Fruit fly (Drosophila melanogaster) whole organism, prepupa: ENCODE results near the gene CG42869.

Experiments used
- Blimp-1 ChIP-seq: fragments of 200-800 bp; sonication (Bioruptor generic); optimal IDR thresholded peaks from 3 replicates; lab custom pipeline; 2017; ENCODE audit warnings: missing biosample characterization, missing genetic modification characterization, mild to moderate bottlenecking, moderate library complexity, missing genetic modification reagents
- CG10631 ChIP-seq: fragments of 200-800 bp; sonication (Bioruptor generic); optimal IDR thresholded peaks from 2 replicates; lab custom pipeline; 2016; ENCODE audit warnings: missing biosample characterization, missing genetic modification characterization
- CG10669 ChIP-seq: fragments of 200-800 bp; sonication (Bioruptor generic); optimal IDR thresholded peaks from 3 replicates; lab custom pipeline; 2018; ENCODE audit warnings: missing biosample characterization, mild to moderate bottlenecking, missing genetic modification characterization, moderate library complexity
- CG11762 ChIP-seq: fragments of 200-800 bp; sonication (Bioruptor generic); optimal IDR thresholded peaks from 3 replicates; lab custom pipeline; 2016; ENCODE audit warnings: missing biosample characterization, missing genetic modification characterization; ENCODE audit not compliant: insufficient read depth
- CG11902 ChIP-seq: fragments of 200-800 bp; sonication (Bioruptor generic); optimal IDR thresholded peaks from 3 replicates; lab custom pipeline; 2016; ENCODE audit warnings: missing biosample characterization, missing genetic modification characterization
- CG15336 ChIP-seq: fragments of 200-800 bp; sonication (Bioruptor generic); IDR thresholded peaks from 2 replicates; pipeline ENCODE4 v1.3.6; 2022; ENCODE audit warnings: missing biosample characterization, missing genetic modification characterization
- CG16779 ChIP-seq: fragments of 200-800 bp; sonication (Bioruptor generic); optimal IDR thresholded peaks from 3 replicates; lab custom pipeline; 2017; ENCODE audit warnings: missing biosample characterization, mild to moderate bottlenecking, missing genetic modification characterization
- CG3032 ChIP-seq: fragments of 200-800 bp; optimal IDR thresholded peaks from 2 replicates; lab custom pipeline; 2019; ENCODE audit warnings: missing biosample characterization, mild to moderate bottlenecking, missing genetic modification characterization, moderate library complexity
- CG32006 ChIP-seq: fragments of 200-800 bp; sonication (Bioruptor generic); optimal IDR thresholded peaks from 3 replicates; lab custom pipeline; 2017; ENCODE audit warnings: missing biosample characterization, mild to moderate bottlenecking, missing genetic modification characterization
- CG3919 ChIP-seq: fragments of 200-800 bp; sonication (Bioruptor generic); optimal IDR thresholded peaks from 3 replicates; lab custom pipeline; 2016; ENCODE audit warnings: missing biosample characterization, missing genetic modification characterization
- CG4318 ChIP-seq: fragments of 200-800 bp; sonication (Bioruptor generic); optimal IDR thresholded peaks from 3 replicates; lab custom pipeline; 2017; ENCODE audit warnings: missing biosample characterization, mild to moderate bottlenecking, missing genetic modification characterization
- CG6163 ChIP-seq: fragments of 200-800 bp; sonication (Bioruptor generic); IDR thresholded peaks from 3 replicates; pipeline ENCODE4 v1.3.6; 2022; ENCODE audit warnings: missing biosample characterization, missing genetic modification characterization
- CG6276 ChIP-seq: fragments of 200-800 bp; sonication (Bioruptor generic); optimal IDR thresholded peaks from 2 replicates; lab custom pipeline; 2017; ENCODE audit warnings: missing biosample characterization, mild to moderate bottlenecking, missing genetic modification characterization
- CG6792 ChIP-seq: fragments of 200-800 bp; sonication (Bioruptor generic); optimal IDR thresholded peaks from 3 replicates; lab custom pipeline; 2016; ENCODE audit warnings: missing biosample characterization, missing genetic modification characterization
- CG6808 ChIP-seq: fragments of 200-800 bp; sonication (Bioruptor generic); optimal IDR thresholded peaks from 3 replicates; lab custom pipeline; 2017; ENCODE audit warnings: missing biosample characterization, missing genetic modification characterization, mild to moderate bottlenecking, moderate library complexity, missing genetic modification reagents
- CG6854 ChIP-seq: fragments of 200-800 bp; sonication (Bioruptor generic); optimal IDR thresholded peaks from 2 replicates; lab custom pipeline; 2017; ENCODE audit warnings: missing biosample characterization, mild to moderate bottlenecking, missing genetic modification characterization
- CG7368 ChIP-seq: fragments of 200-800 bp; sonication (Bioruptor generic); optimal IDR thresholded peaks from 3 replicates; lab custom pipeline; 2016; ENCODE audit warnings: missing biosample characterization, missing genetic modification characterization
- CG8119 ChIP-seq: fragments of 200-800 bp; sonication (Bioruptor generic); IDR thresholded peaks from 3 replicates; pipeline ENCODE4 v1.3.6; 2022; ENCODE audit warnings: missing biosample characterization, missing genetic modification characterization
- CG8319 ChIP-seq: fragments of 200-800 bp; sonication (Bioruptor generic); optimal IDR thresholded peaks from 3 replicates; lab custom pipeline; 2016; ENCODE audit warnings: missing biosample characterization, missing genetic modification characterization
- CG8632 ChIP-seq: fragments of 200-800 bp; sonication (Bioruptor generic); optimal IDR thresholded peaks from 3 replicates; lab custom pipeline; 2016; ENCODE audit warnings: missing biosample characterization, missing genetic modification characterization
- CG9139 ChIP-seq: fragments of 200-800 bp; sonication (Bioruptor generic); optimal IDR thresholded peaks from 3 replicates; lab custom pipeline; 2017; ENCODE audit warnings: missing biosample characterization, mild to moderate bottlenecking, missing genetic modification characterization
- Eip75B ChIP-seq: fragments of 200-800 bp; sonication (Bioruptor generic); optimal IDR thresholded peaks from 3 replicates; lab custom pipeline; 2016; ENCODE audit warnings: missing biosample characterization, missing genetic modification characterization
- Eip78C ChIP-seq: fragments of 200-800 bp; sonication (Bioruptor generic); peaks from one replicate; lab custom pipeline; 2016; ENCODE audit warnings: missing biosample characterization, missing genetic modification characterization
- Eip93F ChIP-seq: fragments of 200-800 bp; sonication (Bioruptor generic); optimal IDR thresholded peaks from 2 replicates; lab custom pipeline; 2016; ENCODE audit warnings: missing biosample characterization, mild to moderate bottlenecking, missing genetic modification characterization
- Ets21C ChIP-seq: fragments of 200-800 bp; sonication (Bioruptor generic); optimal IDR thresholded peaks from 3 replicates; lab custom pipeline; 2016; ENCODE audit warnings: missing biosample characterization, missing genetic modification characterization
- Ets96B ChIP-seq: fragments of 200-800 bp; optimal IDR thresholded peaks from 2 replicates; lab custom pipeline; 2019; ENCODE audit warnings: missing biosample characterization, mild to moderate bottlenecking, missing genetic modification characterization, moderate library complexity
- Gug ChIP-seq: fragments of 200-800 bp; sonication (Bioruptor generic); IDR thresholded peaks from 2 replicates; pipeline ENCODE4 v1.3.6; 2022; ENCODE audit warnings: missing biosample characterization, missing genetic modification characterization
- Hr39 ChIP-seq: fragments of 200-800 bp; sonication (Bioruptor generic); optimal IDR thresholded peaks from 2 replicates; lab custom pipeline; 2016; ENCODE audit warnings: missing biosample characterization, missing genetic modification characterization
- Hr4 ChIP-seq: fragments of 200-800 bp; sonication (Bioruptor generic); optimal IDR thresholded peaks from 3 replicates; lab custom pipeline; 2016; ENCODE audit warnings: missing biosample characterization, missing genetic modification characterization
- Lpt ChIP-seq: fragments of 200-800 bp; sonication (Bioruptor generic); optimal IDR thresholded peaks from 3 replicates; lab custom pipeline; 2016; ENCODE audit warnings: missing biosample characterization, missing genetic modification characterization
- Met ChIP-seq: fragments of 200-800 bp; sonication (Bioruptor generic); optimal IDR thresholded peaks from 3 replicates; lab custom pipeline; 2016; ENCODE audit warnings: missing biosample characterization, missing genetic modification characterization
- OdsH ChIP-seq: fragments of 200-800 bp; sonication (Bioruptor generic); optimal IDR thresholded peaks from 3 replicates; lab custom pipeline; 2016; ENCODE audit warnings: missing biosample characterization, missing genetic modification characterization
- Smox ChIP-seq: fragments of 200-800 bp; sonication (Bioruptor generic); optimal IDR thresholded peaks from 3 replicates; lab custom pipeline; 2016; ENCODE audit warnings: missing biosample characterization, missing genetic modification characterization
- Sox102F ChIP-seq: fragments of 200-800 bp; sonication (Bioruptor generic); optimal IDR thresholded peaks from 2 replicates; lab custom pipeline; 2016; ENCODE audit warnings: missing biosample characterization, mild to moderate bottlenecking, missing genetic modification characterization
- Sox15 ChIP-seq: fragments of 200-800 bp; sonication (Bioruptor generic); optimal IDR thresholded peaks from 3 replicates; lab custom pipeline; 2016; ENCODE audit warnings: missing biosample characterization, missing genetic modification characterization
- achi ChIP-seq: fragments of 200-800 bp; sonication (Bioruptor generic); optimal IDR thresholded peaks from 3 replicates; lab custom pipeline; 2016; ENCODE audit warnings: missing biosample characterization, missing genetic modification characterization
- cyc ChIP-seq: fragments of 200-800 bp; sonication (Bioruptor generic); optimal IDR thresholded peaks from 3 replicates; lab custom pipeline; 2016; ENCODE audit warnings: missing biosample characterization, missing genetic modification characterization
- dsx ChIP-seq: fragments of 200-800 bp; optimal IDR thresholded peaks from 3 replicates; lab custom pipeline; 2019; ENCODE audit warnings: missing biosample characterization, mild to moderate bottlenecking, missing genetic modification characterization, moderate library complexity; ENCODE audit not compliant: poor library complexity, severe bottlenecking
- eg ChIP-seq: fragments of 200-800 bp; sonication (Bioruptor generic); IDR thresholded peaks from 3 replicates; pipeline ENCODE4 v1.3.6; 2022; ENCODE audit warnings: missing biosample characterization, missing genetic modification characterization
- esn ChIP-seq: fragments of 200-800 bp; sonication (Bioruptor generic); optimal IDR thresholded peaks from 2 replicates; lab custom pipeline; 2016; ENCODE audit warnings: missing biosample characterization, mild to moderate bottlenecking, missing genetic modification characterization, moderate library complexity
- fkh ChIP-seq: fragments of 200-800 bp; sonication (Bioruptor generic); optimal IDR thresholded peaks from 3 replicates; lab custom pipeline; 2017; ENCODE audit warnings: missing biosample characterization, mild to moderate bottlenecking, missing genetic modification characterization, moderate library complexity
- lz ChIP-seq: fragments of 200-800 bp; sonication (Bioruptor generic); optimal IDR thresholded peaks from 3 replicates; lab custom pipeline; 2016; ENCODE audit warnings: missing biosample characterization, missing genetic modification characterization
- net ChIP-seq: fragments of 200-800 bp; sonication (Bioruptor generic); optimal IDR thresholded peaks from 3 replicates; lab custom pipeline; 2016; ENCODE audit warnings: missing biosample characterization, missing genetic modification characterization
- pdm3 ChIP-seq: fragments of 200-800 bp; sonication (Bioruptor generic); optimal IDR thresholded peaks from 3 replicates; lab custom pipeline; 2016; ENCODE audit warnings: missing biosample characterization, missing genetic modification characterization
- spab ChIP-seq: fragments of 200-800 bp; sonication (Bioruptor generic); optimal IDR thresholded peaks from 2 replicates; lab custom pipeline; 2017; ENCODE audit warnings: missing biosample characterization, mild to moderate bottlenecking, missing genetic modification characterization, missing genetic modification reagents
- ss ChIP-seq, 2 experiments: fragments of 200-800 bp; sonication (Bioruptor generic); optimal IDR thresholded peaks; 2 replicates in 1 of 2; 3 replicates in 1 of 2; lab custom pipeline; 2017 to 2018; ENCODE audit warnings: mild to moderate bottlenecking in 2 of 2, missing biosample characterization in 2 of 2, missing genetic modification characterization in 2 of 2, moderate library complexity in 1 of 2
- svp ChIP-seq: fragments of 200-800 bp; sonication (Bioruptor generic); peaks from one replicate; lab custom pipeline; 2016; ENCODE audit warnings: missing biosample characterization, missing genetic modification characterization
- topi ChIP-seq: fragments of 200-800 bp; sonication (Bioruptor generic); optimal IDR thresholded peaks from 3 replicates; lab custom pipeline; 2016; ENCODE audit warnings: missing biosample characterization, missing genetic modification characterization
- vri ChIP-seq: fragments of 200-800 bp; sonication (Bioruptor generic); optimal IDR thresholded peaks from 3 replicates; lab custom pipeline; 2016; ENCODE audit warnings: missing biosample characterization, mild to moderate bottlenecking, missing genetic modification characterization

Gene CG42869

dm6 chr3R:21732901-21733300, 3.7 kb downstream of the CG42869 start (continued):
- peak; percentile 29 for TF ChIP-seq Sox102F (GFP tag; lab: Kevin White, UChicago)
- TF ChIP-seq CG8632 (GFP tag; lab: Kevin White, UChicago) = peak; percentile 46
- no peak for TF ChIP-seq ss (GFP tag; optimal IDR thresholded peaks at IDR 0.05; lab: Kevin White, UChicago)
- TF ChIP-seq CG6276 = peak; percentile 69
- TF ChIP-seq CG10631 (GFP tag; lab: Kevin White, UChicago) = peak; percentile 50
- peak; percentile 54 for TF ChIP-seq CG6792 (GFP tag; lab: Kevin White, UChicago)
- TF ChIP-seq fkh (GFP tag; lab: Kevin White, UChicago) = no peak
- TF ChIP-seq Hr39 (GFP tag; lab: Kevin White, UChicago) = peak; percentile 56
- TF ChIP-seq esn (GFP tag; lab: Kevin White, UChicago) = peak; percentile 57
- TF ChIP-seq lz (GFP tag; lab: Kevin White, UChicago) = peak; percentile 34
- peak; percentile 28 for TF ChIP-seq Sox15 (GFP tag; lab: Kevin White, UChicago)
- TF ChIP-seq CG4318 (GFP tag; lab: Kevin White, UChicago) = peak; percentile 74
- TF ChIP-seq OdsH (GFP tag; lab: Kevin White, UChicago) = peak; percentile 70
- no peak for TF ChIP-seq CG10669
- TF ChIP-seq CG16779 (tag; lab: Kevin White, UChicago) = no peak
- TF ChIP-seq CG9139 (GFP tag; lab: Kevin White, UChicago) = no peak
- peak; percentile 8 for TF ChIP-seq CG11902 (GFP tag; lab: Kevin White, UChicago)
- peak; percentile 68 for TF ChIP-seq Lpt (GFP tag; lab: Kevin White, UChicago)
- peak; percentile 92 for TF ChIP-seq CG15336 (GFP tag; lab: Robert Waterston, UW)
- TF ChIP-seq cyc (GFP tag; lab: Kevin White, UChicago) = peak; percentile 43

dm6 chr3R:21731682-21732081, 5.0 kb downstream of the CG42869 start:
- TF ChIP-seq CG6854 (GFP tag; lab: Kevin White, UChicago) (no peak), svp (GFP tag; lab: Kevin White, UChicago) (no peak), vri (no peak), Met (GFP tag; lab: Kevin White, UChicago) (no peak), Hr4 (peak; percentile 71), CG15336 (GFP tag; lab: Robert Waterston, UW) (peak; percentile 72), CG4318 (GFP tag; lab: Kevin White, UChicago) (peak; percentile 41), CG7368 (no peak), dsx (GFP tag; lab: Kevin White, UChicago) (peak; percentile 8), pdm3 (GFP tag; lab: Kevin White, UChicago) (peak; percentile 23), Gug (GFP tag; lab: Robert Waterston, UW) (peak; percentile 39; the same call in 1 of the 2 replicates), topi (GFP tag; lab: Kevin White, UChicago) (no peak), net (no peak), CG8319 (GFP tag; lab: Kevin White, UChicago) (no peak), CG16779 (tag; lab: Kevin White, UChicago) (no peak), Eip78C (GFP tag; lab: Kevin White, UChicago) (peak; percentile 59), CG3919 (no peak), spab (GFP tag; lab: Kevin White, UChicago) (no peak), OdsH (GFP tag; lab: Kevin White, UChicago) (no peak), CG9139 (GFP tag; lab: Kevin White, UChicago) (no peak), Ets96B (no peak), Eip93F (GFP tag; lab: Kevin White, UChicago) (no peak), achi (peak; percentile 10), fkh (GFP tag; lab: Kevin White, UChicago) (no peak), Blimp-1 (GFP tag; lab: Kevin White, UChicago) (no peak), CG6808 (GFP tag; lab: Kevin White, UChicago) (no peak), Hr39 (GFP tag; lab: Kevin White, UChicago) (no peak), CG8119 (peak; percentile 74), Smox (GFP tag; lab: Kevin White, UChicago) (no peak), Eip75B (no peak), CG10669 (no peak), Ets21C (GFP tag; lab: Kevin White, UChicago) (no peak), eg (GFP tag; lab: Robert Waterston, UW) (peak; percentile 57; the same call in 2 of the 3 replicates), CG3032 (tag; lab: Kevin White, UChicago) (no peak), CG11762 (GFP tag; lab: Kevin White, UChicago) (no peak), CG6163 (GFP tag; lab: Robert Waterston, UW) (0 out of 3 replicates have a peak, but pooled peaks have one; percentile 42), esn (GFP tag; lab: Kevin White, UChicago) (no peak), CG32006 (GFP tag; lab: Kevin White, UChicago) (peak; percentile 73)
